Worm (Caenorhabditis elegans): Measurements from ENCODE around the gene abi-1.

DNA sequence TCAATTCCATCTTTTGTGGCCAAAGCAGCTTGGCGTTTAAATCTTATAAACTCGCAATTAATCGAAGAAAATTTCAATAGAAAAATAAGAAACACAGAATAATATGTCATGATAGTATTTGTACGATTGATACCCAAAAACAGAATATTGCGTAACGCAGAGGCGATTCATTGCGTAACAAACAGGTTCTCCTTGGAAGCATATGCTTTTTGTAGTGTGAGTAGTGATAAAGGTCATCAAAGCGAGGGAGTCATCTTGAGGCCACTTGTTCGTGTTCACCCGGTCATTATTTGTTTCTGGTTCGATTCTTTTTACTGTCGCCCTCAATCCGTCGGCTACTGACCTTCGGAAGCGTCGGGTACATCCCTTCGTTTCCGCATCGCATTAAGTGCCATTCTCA is 31.6 kb downstream of the abi-1 start, which contains the start of gene F54E7.6:
- no peak for TF ChIP-seq nhr-12 (tag; optimal IDR thresholded peaks at IDR 0.05)
- no peak for TF ChIP-seq nhr-237 (tag; optimal IDR thresholded peaks at IDR 0.05)
- no peak for TF ChIP-seq fos-1 (tag; optimal IDR thresholded peaks at IDR 0.05)
- no peak for TF ChIP-seq snpc-4 (tag; optimal IDR thresholded peaks at IDR 0.05)
- TF ChIP-seq unc-62 (GFP tag; optimal IDR thresholded peaks at IDR 0.05) = no peak
- no peak for TF ChIP-seq ztf-4 (tag; optimal IDR thresholded peaks at IDR 0.05)
- TF ChIP-seq ceh-16 (tag; optimal IDR thresholded peaks at IDR 0.05) = no peak
- no peak for TF ChIP-seq elt-1 (tag; optimal IDR thresholded peaks at IDR 0.05)
- TF ChIP-seq ceh-28 (tag; optimal IDR thresholded peaks at IDR 0.05) = no peak
- no peak for TF ChIP-seq zag-1 (tag; optimal IDR thresholded peaks at IDR 0.05)
- no peak for TF ChIP-seq mdl-1 (tag; optimal IDR thresholded peaks at IDR 0.05)

Data from whole organism, L3 larva.